Worm (Caenorhabditis elegans): Measurements from ENCODE around the gene F57G9.3.

DNA sequence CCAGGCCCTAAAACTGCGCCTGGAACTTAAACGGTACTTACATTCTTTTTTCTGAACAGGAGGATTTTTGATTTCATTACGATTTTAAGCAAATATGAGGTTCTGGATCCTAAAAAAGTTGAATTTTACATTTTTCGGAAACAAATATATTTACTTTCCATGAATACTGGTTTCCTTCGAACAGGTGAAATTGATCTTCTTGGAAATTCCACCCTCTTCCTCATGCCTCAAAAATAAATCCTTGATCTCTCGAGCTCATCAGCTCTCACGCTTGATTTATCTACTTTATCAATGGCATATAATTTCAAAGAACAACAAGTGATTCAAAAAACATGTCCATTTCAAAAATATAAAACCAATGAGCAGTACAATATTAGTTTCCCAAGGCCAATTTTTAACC lies 22.5 kb downstream of the F57G9.3 start:
- no peak for TF ChIP-seq mdl-1 (tag; optimal IDR thresholded peaks at IDR 0.05)
- no peak for TF ChIP-seq nhr-12 (tag; optimal IDR thresholded peaks at IDR 0.05)
- TF ChIP-seq ceh-16 (tag; optimal IDR thresholded peaks at IDR 0.05) = no peak
- no peak for TF ChIP-seq ZK546.5 (tag; optimal IDR thresholded peaks at IDR 0.05)
- no peak for TF ChIP-seq fos-1 (tag; optimal IDR thresholded peaks at IDR 0.05)
- TF ChIP-seq sma-9 (GFP tag; optimal IDR thresholded peaks at IDR 0.05) = no peak
- TF ChIP-seq sma-9 (tag; optimal IDR thresholded peaks at IDR 0.05) = no peak
- no peak for TF ChIP-seq ztf-11 (tag; optimal IDR thresholded peaks at IDR 0.05)
- no peak for TF ChIP-seq nhr-10 (tag; optimal IDR thresholded peaks at IDR 0.05)
- TF ChIP-seq elt-3 (tag; optimal IDR thresholded peaks at IDR 0.05) = no peak

Data from whole organism, L2 larva.